Worm (Caenorhabditis elegans) whole organism, mixed stage, embryonic: Measurements from ENCODE around the gene ttr-42.

Experiments used
- M03D4.4 ChIP-seq: sonication (generic microtip); optimal IDR thresholded peaks from 2 replicates; lab custom pipeline; 2017; ENCODE audit warnings: mild to moderate bottlenecking, missing genetic modification characterization, missing compliant biosample characterization
- bed-3 ChIP-seq: fragments of 200-800 bp; sonication (Bioruptor generic); optimal IDR thresholded peaks from 3 replicates; lab custom pipeline; 2018; ENCODE audit warnings: mild to moderate bottlenecking, missing genetic modification characterization, moderate library complexity, missing compliant biosample characterization
- blmp-1 ChIP-seq: fragments of 150-350 bp; optimal IDR thresholded peaks from 2 replicates; lab custom pipeline; 2014; ENCODE audit warnings: missing biosample characterization, missing genetic modification characterization
- ceh-39 ChIP-seq: fragments of 150-350 bp; optimal IDR thresholded peaks from 2 replicates; lab custom pipeline; 2014; ENCODE audit warnings: missing biosample characterization, missing genetic modification characterization
- ceh-43 ChIP-seq: fragments of 200-800 bp; sonication (Bioruptor generic); optimal IDR thresholded peaks from 2 replicates; lab custom pipeline; 2018; ENCODE audit warnings: mild to moderate bottlenecking, missing genetic modification characterization, moderate library complexity, missing compliant biosample characterization
- ces-1 ChIP-seq: fragments of 150-350 bp; optimal IDR thresholded peaks from 2 replicates; lab custom pipeline; 2014; ENCODE audit warnings: missing biosample characterization, missing genetic modification reagents, missing genetic modification characterization
- cnd-1 ChIP-seq: fragments of 200-800 bp; sonication (Bioruptor generic); optimal IDR thresholded peaks from 2 replicates; lab custom pipeline; 2018; ENCODE audit warnings: mild to moderate bottlenecking, missing genetic modification characterization, missing compliant biosample characterization
- drap-1 ChIP-seq: fragments of 200-800 bp; sonication (Bioruptor generic); optimal IDR thresholded peaks from 3 replicates; lab custom pipeline; 2018; ENCODE audit warnings: mild to moderate bottlenecking, missing genetic modification characterization, missing compliant biosample characterization
- elt-1 ChIP-seq: sonication (generic microtip); optimal IDR thresholded peaks from 2 replicates; lab custom pipeline; 2017; ENCODE audit warnings: missing genetic modification characterization, mild to moderate bottlenecking, missing compliant biosample characterization, antibody characterized with exemption, moderate library complexity, borderline replicate concordance; ENCODE audit not compliant: insufficient read depth
- elt-3 ChIP-seq: fragments of 150-350 bp; optimal IDR thresholded peaks from 2 replicates; lab custom pipeline; 2014; ENCODE audit warnings: missing biosample characterization, missing genetic modification characterization
- flh-1 ChIP-seq: fragments of 200-800 bp; sonication (Bioruptor generic); optimal IDR thresholded peaks from 2 replicates; lab custom pipeline; 2018; ENCODE audit warnings: mild to moderate bottlenecking, missing genetic modification characterization, moderate library complexity, missing compliant biosample characterization
- ham-2 ChIP-seq: fragments of 200-800 bp; sonication (Bioruptor generic); optimal IDR thresholded peaks from 2 replicates; lab custom pipeline; 2018; ENCODE audit warnings: mild to moderate bottlenecking, missing genetic modification characterization, missing compliant biosample characterization
- hlh-1 ChIP-seq: fragments of 150-350 bp; optimal IDR thresholded peaks from 2 replicates; lab custom pipeline; 2014; ENCODE audit warnings: missing biosample characterization, missing genetic modification reagents, missing genetic modification characterization
- lin-32 ChIP-seq: fragments of 200-800 bp; sonication (Bioruptor generic); optimal IDR thresholded peaks from 2 replicates; lab custom pipeline; 2018; ENCODE audit warnings: mild to moderate bottlenecking, missing genetic modification characterization, missing compliant biosample characterization
- lsy-2 ChIP-seq: fragments of 150-350 bp; optimal IDR thresholded peaks from 2 replicates; lab custom pipeline; 2014; ENCODE audit warnings: missing biosample characterization, missing genetic modification characterization
- mab-5 ChIP-seq: fragments of 150-350 bp; optimal IDR thresholded peaks from 2 replicates; lab custom pipeline; 2014; ENCODE audit warnings: missing biosample characterization, missing genetic modification characterization
- mep-1 ChIP-seq: fragments of 150-350 bp; optimal IDR thresholded peaks from 2 replicates; lab custom pipeline; 2017; ENCODE audit warnings: missing biosample characterization, missing genetic modification reagents, missing genetic modification characterization, inconsistent platforms
- mls-2 ChIP-seq: sonication (generic microtip); optimal IDR thresholded peaks from 2 replicates; lab custom pipeline; 2016; ENCODE audit warnings: mild to moderate bottlenecking, missing genetic modification characterization, moderate library complexity, missing compliant biosample characterization
- nhr-12 ChIP-seq: fragments of 150-350 bp; optimal IDR thresholded peaks from 2 replicates; lab custom pipeline; 2014; ENCODE audit warnings: missing biosample characterization, missing genetic modification characterization
- nhr-237 ChIP-seq: fragments of 150-350 bp; optimal IDR thresholded peaks from 2 replicates; lab custom pipeline; 2014; ENCODE audit warnings: missing biosample characterization, missing genetic modification characterization
- nhr-76 ChIP-seq: sonication (generic microtip); optimal IDR thresholded peaks from 2 replicates; lab custom pipeline; 2017; ENCODE audit warnings: missing biosample characterization, missing genetic modification characterization
- pha-4 ChIP-seq: fragments of 150-350 bp; optimal IDR thresholded peaks from 2 replicates; lab custom pipeline; 2018; ENCODE audit warnings: missing biosample characterization, missing genetic modification reagents, missing genetic modification characterization
- sem-2 ChIP-seq: fragments of 200-800 bp; sonication (Bioruptor generic); optimal IDR thresholded peaks from 2 replicates; lab custom pipeline; 2018; ENCODE audit warnings: mild to moderate bottlenecking, missing genetic modification characterization, missing compliant biosample characterization
- snpc-4 ChIP-seq: fragments of 150-350 bp; optimal IDR thresholded peaks from 2 replicates; lab custom pipeline; 2014; ENCODE audit warnings: missing biosample characterization, missing genetic modification characterization
- sptf-1 ChIP-seq: sonication (generic microtip); optimal IDR thresholded peaks from 2 replicates; lab custom pipeline; 2017; ENCODE audit warnings: mild to moderate bottlenecking, missing genetic modification characterization, moderate library complexity, missing compliant biosample characterization
- unc-120 ChIP-seq: sonication (generic microtip); optimal IDR thresholded peaks from 2 replicates; lab custom pipeline; 2017; ENCODE audit warnings: missing genetic modification characterization, missing compliant biosample characterization; ENCODE audit not compliant: poor library complexity, severe bottlenecking
- unc-39 ChIP-seq: fragments of 150-350 bp; optimal IDR thresholded peaks from 2 replicates; lab custom pipeline; 2014; ENCODE audit warnings: missing biosample characterization, missing genetic modification characterization
- unc-62 ChIP-seq: fragments of 150-350 bp; optimal IDR thresholded peaks from 2 replicates; lab custom pipeline; 2014; ENCODE audit warnings: missing biosample characterization, missing genetic modification reagents, missing genetic modification characterization
- zip-8 ChIP-seq: fragments of 150-350 bp; optimal IDR thresholded peaks from 2 replicates; lab custom pipeline; 2014; ENCODE audit warnings: missing biosample characterization, missing genetic modification characterization
- ztf-11 ChIP-seq: fragments of 150-350 bp; optimal IDR thresholded peaks from 2 replicates; lab custom pipeline; 2014; ENCODE audit warnings: missing biosample characterization, missing genetic modification characterization

The ttr-42 gene

DNA sequence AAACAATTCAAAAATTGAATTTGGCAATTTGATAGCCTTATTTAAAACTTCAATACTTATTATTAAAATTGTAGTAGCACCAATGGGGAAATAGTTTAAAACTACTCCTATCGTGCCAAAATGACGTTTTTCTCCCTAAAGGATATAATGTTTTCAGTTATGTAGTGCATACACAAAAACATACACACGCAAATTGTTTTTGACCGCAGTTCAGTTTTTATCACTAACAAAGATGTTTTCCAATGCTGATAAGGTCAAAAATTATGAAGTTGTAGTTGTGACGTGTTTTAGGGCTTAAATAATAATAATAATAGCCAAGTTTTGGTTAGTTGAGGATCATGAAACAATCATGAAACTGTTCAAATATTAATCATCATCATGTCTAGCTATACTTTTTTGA is 12.5 kb downstream of the ttr-42 start:
- no peak for TF ChIP-seq unc-62 (GFP tag; lab: Kevin White, UChicago)
- TF ChIP-seq snpc-4: no peak
- no peak for TF ChIP-seq drap-1 (GFP tag; lab: Kevin White, UChicago)
- TF ChIP-seq mep-1 (tag; lab: Kevin White, UChicago): no peak
- no peak for TF ChIP-seq sem-2 (GFP tag; lab: Kevin White, UChicago)
- TF ChIP-seq cnd-1 (tag; lab: Kevin White, UChicago): no peak
- TF ChIP-seq M03D4.4 (tag; lab: Kevin White, UChicago): no peak
- no peak for TF ChIP-seq lsy-2 (tag; lab: Kevin White, UChicago)
- TF ChIP-seq bed-3 (GFP tag; lab: Kevin White, UChicago): no peak
- no peak for TF ChIP-seq zip-8 (tag; lab: Kevin White, UChicago)
- TF ChIP-seq unc-39 (tag; lab: Kevin White, UChicago): no peak
- no peak for TF ChIP-seq mls-2 (tag; lab: Kevin White, UChicago)
- TF ChIP-seq ceh-39 (tag; lab: Kevin White, UChicago): no peak
- TF ChIP-seq mab-5: no peak
- no peak for TF ChIP-seq nhr-237
- TF ChIP-seq nhr-76 (tag; lab: Kevin White, UChicago): no peak

DNA sequence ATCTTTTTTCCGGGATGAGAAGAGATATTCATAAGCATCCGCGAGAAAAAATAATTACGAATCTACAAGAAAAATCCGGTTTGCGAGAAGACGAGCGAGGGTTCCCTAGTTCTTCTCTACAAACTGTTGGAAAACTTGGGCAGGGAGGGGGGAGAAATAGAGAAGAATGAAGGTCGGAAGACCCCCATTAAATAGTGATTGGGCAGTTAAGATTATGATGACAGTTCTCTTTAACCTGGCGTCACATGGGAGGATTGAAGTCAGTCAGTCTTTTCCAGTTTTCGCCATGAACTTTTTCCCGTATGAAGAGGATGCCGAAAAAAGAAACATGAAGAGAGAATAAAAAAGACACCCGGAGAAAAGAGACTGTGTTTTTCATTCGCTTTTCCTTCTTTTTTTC is 13.2 kb downstream of the ttr-42 start:
- TF ChIP-seq zip-8 (tag; lab: Kevin White, UChicago) (no peak), blmp-1 (tag; lab: Kevin White, UChicago) (no peak), sptf-1 (tag; lab: Kevin White, UChicago) (no peak), ham-2 (GFP tag; lab: Kevin White, UChicago) (no peak), nhr-12 (tag; lab: Kevin White, UChicago) (no peak), hlh-1 (tag; lab: Kevin White, UChicago) (no peak), nhr-237 (no peak), elt-1 (tag; lab: Kevin White, UChicago) (no peak), unc-120 (tag; lab: Kevin White, UChicago) (no peak)

ce11 chrX:2591586-2592000 is 14.1 kb downstream of the ttr-42 start:
- TF ChIP-seq ces-1 (GFP tag; lab: Kevin White, UChicago): no peak
- peak; percentile 60 for TF ChIP-seq unc-120 (tag; lab: Kevin White, UChicago)
- TF ChIP-seq blmp-1 (tag; lab: Kevin White, UChicago): peak; percentile 68
- no peak for TF ChIP-seq mab-5
- peak; percentile 12 for TF ChIP-seq unc-62 (GFP tag; lab: Kevin White, UChicago)
- TF ChIP-seq elt-3 (tag; lab: Kevin White, UChicago): peak; percentile 20
- peak; percentile 56 for TF ChIP-seq nhr-237
- TF ChIP-seq hlh-1 (tag; lab: Kevin White, UChicago): peak; percentile 17
- peak; percentile 19 for TF ChIP-seq pha-4 (tag; lab: Kevin White, UChicago)
- peak; percentile 18 for TF ChIP-seq drap-1 (GFP tag; lab: Kevin White, UChicago)

ce11 chrX:2592670-2593280 is 15.2 kb downstream of the ttr-42 start:
- TF ChIP-seq unc-120 (tag; lab: Kevin White, UChicago): no peak
- TF ChIP-seq ceh-43: no peak
- no peak for TF ChIP-seq flh-1
- TF ChIP-seq mls-2 (tag; lab: Kevin White, UChicago): no peak
- TF ChIP-seq snpc-4: no peak
- no peak for TF ChIP-seq ceh-39 (tag; lab: Kevin White, UChicago)
- no peak for TF ChIP-seq blmp-1 (tag; lab: Kevin White, UChicago)
- TF ChIP-seq ztf-11 (tag; lab: Kevin White, UChicago): no peak
- no peak for TF ChIP-seq nhr-76 (tag; lab: Kevin White, UChicago)
- TF ChIP-seq lsy-2 (tag; lab: Kevin White, UChicago): no peak
- TF ChIP-seq elt-3 (tag; lab: Kevin White, UChicago): no peak
- TF ChIP-seq unc-62 (GFP tag; lab: Kevin White, UChicago): no peak
- no peak for TF ChIP-seq unc-39 (tag; lab: Kevin White, UChicago)
- TF ChIP-seq hlh-1 (tag; lab: Kevin White, UChicago): no peak
- no peak for TF ChIP-seq drap-1 (GFP tag; lab: Kevin White, UChicago)
- no peak for TF ChIP-seq bed-3 (GFP tag; lab: Kevin White, UChicago)
- no peak for TF ChIP-seq sptf-1 (tag; lab: Kevin White, UChicago)

DNA sequence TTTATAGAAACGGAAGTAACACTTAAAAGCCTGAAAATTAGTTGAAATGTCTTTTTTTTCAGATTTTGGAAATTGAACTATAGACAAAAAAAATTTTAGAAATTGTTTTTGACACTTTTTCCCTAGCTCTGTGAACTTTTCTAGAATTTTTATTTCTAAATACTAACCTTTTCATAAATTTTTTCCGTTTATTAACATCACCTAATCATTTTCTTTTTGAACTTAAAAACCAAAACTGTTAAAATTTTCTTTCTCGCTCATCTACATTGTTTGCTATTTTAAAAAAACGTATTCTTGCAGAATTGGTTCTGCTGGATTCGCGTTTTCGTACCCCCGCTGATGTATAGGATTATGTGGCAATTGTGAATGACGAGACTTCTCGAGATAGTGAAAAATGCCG is 16.2 kb downstream of the ttr-42 start, which contains the start of the genes nhr-40 and T03G6.7:
Gene nhr-40 (plus strand): TSS at position 301 of the 400 bp plus-strand sequence.
Gene T03G6.7 (plus strand): TSS at position 337 of the 400 bp plus-strand sequence.
- TF ChIP-seq mab-5 (no peak), unc-39 (tag; lab: Kevin White, UChicago) (no peak), sem-2 (GFP tag; lab: Kevin White, UChicago) (no peak), ztf-11 (tag; lab: Kevin White, UChicago) (no peak), elt-3 (tag; lab: Kevin White, UChicago) (no peak), nhr-76 (tag; lab: Kevin White, UChicago) (no peak), nhr-12 (tag; lab: Kevin White, UChicago) (no peak), flh-1 (no peak), lin-32 (GFP tag; lab: Kevin White, UChicago) (no peak)
- TF ChIP-seq, all 35 proteins: peak for 0
